Fruit fly (Drosophila melanogaster) ovary, adult (tissue): ENCODE measurements around the gene Sr-CIV.

Experiments used
- CG17801 ChIP-seq: fragments of 200-800 bp; optimal IDR thresholded peaks from 2 replicates; lab custom pipeline; 2019; ENCODE audit warnings: missing biosample characterization, mild to moderate bottlenecking, missing genetic modification characterization, moderate library complexity; ENCODE audit not compliant: partially characterized antibody

Gene Sr-CIV

DNA sequence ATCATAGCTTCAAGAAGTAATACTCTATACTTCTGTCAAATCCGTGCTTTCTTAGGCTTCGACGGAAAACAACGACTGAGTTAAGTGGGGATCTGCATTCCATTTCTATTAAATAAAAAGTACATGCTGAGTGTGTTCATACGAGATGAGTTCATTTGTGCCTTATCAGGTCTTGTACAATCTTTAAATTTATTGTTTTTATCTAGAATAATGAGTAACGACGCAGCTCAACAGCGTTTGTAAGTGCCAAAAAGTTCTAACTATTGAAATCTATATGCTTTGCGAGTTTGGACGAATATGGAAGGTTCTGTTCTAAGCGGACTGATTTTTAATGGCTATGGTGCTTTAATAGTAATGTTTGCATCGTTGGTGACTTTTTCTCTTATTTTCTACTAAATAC lies at the start of gene Sr-CIV:
Gene Sr-CIV (minus strand): TSS at position 101 of the 400 bp plus-strand sequence.
- TF ChIP-seq CG17801: no peak

DNA sequence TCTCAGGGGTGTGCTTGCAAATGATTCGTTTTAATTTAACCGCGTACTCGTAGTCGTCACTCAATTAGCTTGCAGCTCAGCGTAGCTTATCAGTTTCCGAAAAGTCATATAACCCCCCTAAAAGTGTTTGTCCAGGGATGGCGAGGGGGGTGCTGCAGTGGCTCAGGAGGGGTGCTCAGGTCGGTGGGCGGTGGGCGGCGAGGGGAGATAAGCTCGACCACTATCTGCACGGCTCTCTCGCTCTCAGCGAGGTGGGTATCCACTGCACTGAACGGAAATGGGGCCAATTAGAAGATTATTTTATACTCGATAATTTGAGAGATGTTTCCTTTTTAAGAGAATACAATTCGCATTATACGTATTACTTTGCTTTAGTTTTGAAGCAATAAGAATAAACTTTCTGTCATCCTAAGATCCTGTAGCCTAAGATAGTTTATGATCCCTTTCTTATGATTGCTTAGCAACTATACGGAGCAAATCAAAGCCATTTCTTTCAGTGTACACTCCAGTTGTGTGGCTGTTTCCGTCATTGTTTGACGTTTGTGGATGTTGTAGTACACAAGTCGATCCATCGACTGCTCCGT lies 49.4 kb upstream of the Sr-CIV start:
- no peak for TF ChIP-seq CG17801

DNA sequence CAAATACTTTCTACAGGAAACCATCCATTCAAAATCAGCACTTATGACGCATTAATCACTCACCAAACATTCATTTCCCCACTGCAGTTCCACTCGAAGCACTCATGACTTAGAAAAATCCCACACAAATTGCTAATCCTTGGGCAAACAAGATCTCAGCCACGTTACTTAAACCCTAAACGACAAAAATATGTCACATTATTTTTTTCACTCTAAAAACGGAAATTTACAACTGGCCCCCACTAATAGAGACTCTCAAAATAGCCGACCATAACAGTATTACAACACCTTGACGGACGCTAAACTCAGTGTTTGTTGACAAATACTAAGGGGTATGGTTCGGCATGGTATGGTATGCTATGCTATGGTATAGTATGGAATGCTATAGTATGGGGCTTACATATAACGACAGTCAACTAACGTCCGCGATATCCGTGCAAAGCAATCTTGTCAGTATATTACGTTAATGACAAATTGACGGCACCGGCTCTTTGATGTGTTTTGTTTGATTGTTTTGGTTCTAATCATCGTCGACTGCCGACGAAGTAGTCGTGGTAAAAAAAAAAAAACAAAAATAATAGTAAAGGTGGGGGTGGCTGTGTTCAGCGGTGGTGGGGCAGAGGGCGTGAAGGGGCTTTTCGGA lies 48.8 kb upstream of the Sr-CIV start:
- no peak for TF ChIP-seq CG17801

DNA sequence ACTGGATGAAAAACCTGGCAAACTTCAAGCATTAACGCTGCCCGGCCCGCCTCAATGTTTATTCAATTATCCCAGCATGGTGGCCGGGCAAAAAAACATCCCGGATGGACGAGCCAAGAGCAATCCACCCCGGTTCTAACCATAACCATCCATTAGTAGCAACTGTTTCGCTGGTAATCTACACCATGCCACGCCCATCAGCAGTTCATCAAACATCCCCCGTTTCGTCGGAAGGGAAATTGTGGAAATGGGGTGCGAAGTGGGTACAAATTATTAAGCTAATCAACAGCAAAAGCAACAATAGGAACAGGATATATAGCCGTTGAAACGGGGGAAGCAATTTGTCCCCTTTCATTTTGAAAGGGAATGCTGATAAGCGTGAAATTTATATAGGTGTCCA lies 47.6 kb upstream of the Sr-CIV start:
- no peak for TF ChIP-seq CG17801

DNA sequence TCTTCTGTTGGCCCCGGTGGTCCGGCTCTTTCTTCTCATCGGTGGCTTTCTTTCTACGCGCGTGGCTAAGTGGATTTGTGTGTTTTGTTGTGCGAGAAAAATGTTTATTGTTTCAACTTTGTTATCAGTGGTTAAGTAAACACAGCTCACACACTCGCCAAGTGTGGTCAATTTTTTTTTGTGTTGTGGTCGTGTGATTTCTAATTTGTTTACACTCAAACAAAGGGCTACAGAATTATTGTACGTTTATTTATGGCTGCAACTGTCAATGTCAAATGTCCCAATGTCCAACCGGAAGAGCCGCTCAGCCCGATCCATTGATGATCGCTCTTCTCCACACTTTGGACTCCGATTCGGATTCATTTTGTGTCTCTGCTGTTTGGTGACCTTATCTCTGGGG lies 46.7 kb upstream of the Sr-CIV start:
- TF ChIP-seq CG17801: no peak

DNA sequence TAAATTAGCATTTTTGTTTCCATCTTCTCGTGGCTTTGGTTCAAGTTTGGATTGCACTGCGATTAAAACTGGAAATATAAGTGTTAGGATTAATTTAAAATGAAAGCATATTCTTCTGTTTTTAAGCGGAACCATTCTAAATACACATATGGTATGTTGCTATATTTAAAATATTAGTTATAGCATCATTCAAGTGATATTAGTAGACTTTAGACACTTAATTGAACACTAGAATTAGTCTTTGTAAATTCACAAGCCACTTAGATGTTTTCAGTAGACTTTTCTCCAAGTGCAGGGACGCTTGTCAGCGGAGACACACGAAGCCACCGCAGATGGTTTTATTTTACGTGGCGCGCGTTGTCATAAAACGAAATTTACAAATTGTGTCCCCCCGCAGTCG lies 46.0 kb upstream of the Sr-CIV start:
- no peak for TF ChIP-seq CG17801

DNA sequence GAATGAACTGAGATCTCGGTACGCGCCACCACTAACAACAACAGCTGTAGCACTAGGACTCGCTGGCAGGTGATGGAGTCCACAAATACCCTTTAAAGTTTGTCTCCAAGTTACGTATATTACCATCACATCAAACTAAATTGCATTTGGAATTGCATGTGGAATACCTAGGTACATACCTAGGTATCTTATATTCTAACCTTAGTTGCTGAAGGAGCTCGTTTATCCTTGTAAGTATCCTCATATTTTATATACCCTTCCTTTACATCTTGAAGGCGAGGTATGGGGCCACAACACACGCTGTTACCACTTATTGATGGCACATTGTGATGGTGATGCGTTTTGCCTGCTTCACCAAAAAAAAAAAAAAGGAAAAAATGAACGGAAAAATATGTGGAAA lies 43.5 kb upstream of the Sr-CIV start:
- no peak for TF ChIP-seq CG17801

DNA sequence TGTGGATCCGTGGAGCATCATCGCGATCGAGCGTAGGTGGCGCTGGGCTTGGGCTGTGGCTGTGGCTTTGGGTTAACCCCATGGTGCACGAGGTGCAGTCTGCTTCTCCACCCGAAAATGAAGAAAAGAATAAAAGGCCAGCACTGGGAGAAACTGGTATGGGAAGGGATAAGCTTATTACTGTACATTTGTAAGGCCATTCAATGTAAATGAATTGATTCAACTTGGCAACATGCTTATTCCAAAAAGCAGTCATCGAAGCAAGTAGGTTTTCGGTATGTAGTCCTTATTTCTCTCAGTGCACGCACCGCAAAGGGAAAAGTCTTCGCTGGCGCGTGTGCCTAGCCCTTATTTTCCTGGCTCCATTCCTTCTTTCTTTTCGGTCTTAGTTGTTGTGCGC lies 42.7 kb upstream of the Sr-CIV start:
- no peak for TF ChIP-seq CG17801

DNA sequence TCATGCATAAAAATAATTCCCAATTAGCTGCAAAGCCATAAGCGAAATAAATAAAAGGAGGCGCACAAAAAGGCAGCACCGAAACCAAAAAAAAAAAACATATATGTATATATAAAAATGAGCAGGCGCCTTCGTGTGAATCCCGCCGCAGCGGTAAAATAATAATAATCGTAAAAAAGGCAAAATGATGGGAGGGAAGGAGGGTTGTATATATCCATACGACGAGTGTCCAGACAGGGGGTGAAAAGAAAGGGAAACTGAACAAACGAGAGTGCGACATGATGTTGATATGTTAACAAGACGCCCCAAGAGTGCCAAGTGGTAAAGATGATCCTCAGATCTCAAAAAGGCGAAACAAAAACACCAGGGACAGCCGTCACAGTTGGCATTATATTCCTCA lies 40.7 kb upstream of the Sr-CIV start:
- TF ChIP-seq CG17801: no peak

DNA sequence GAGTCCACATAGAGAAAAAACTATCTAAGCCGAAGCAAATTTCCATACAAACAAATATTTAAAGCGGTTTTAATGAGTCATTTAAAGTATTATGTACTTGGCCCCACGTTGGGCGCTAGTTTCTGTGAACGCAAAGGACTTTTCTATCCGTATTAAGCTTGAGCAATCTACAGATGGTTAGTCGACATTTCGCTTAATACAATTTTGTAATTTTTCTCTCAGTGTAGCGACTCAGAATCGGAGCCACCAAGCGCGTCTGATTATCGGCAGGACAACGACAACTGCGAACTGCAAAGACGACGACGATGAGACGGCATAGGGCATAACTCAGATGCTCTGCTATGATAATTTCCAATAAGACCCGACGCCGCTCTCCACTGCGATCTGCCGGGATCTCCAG lies 38.6 kb upstream of the Sr-CIV start:
- TF ChIP-seq CG17801: no peak

DNA sequence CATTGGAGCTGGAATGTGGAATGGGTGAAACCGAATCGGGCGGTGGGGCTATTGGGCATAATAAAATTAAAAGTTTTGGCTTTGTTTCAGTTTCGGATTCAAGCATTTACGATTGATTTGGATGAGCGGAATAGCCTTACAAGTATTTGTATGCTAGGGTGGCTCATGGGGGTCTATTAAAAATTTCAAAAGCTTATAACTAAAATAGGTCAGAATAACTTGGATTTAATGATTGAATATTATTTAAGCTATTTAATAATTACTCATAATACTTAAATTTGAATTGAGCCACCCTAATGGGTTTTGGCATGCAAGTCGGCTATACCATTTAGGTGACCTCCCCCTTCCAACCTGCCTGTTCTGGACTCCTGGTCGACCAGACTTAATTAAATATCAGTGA lies 35.8 kb upstream of the Sr-CIV start:
- no peak for TF ChIP-seq CG17801

DNA sequence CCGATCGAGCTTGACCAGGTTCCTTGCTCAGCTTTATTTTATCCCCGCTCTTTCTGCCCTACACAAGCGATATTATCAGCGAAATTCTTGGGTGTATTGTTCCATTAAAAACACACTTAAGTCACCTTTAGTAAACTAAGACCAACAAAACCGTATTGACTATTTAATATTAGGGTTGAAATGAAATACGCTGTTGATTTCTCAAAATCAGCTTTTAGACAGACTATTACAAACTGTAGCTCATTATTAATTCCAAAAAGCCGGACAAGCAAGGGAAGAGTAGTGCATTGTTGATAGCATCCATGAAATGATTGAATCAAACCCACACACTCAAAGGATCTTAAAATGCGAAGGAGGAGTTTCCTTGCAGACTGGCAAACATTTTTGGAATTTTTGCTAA lies 34.4 kb upstream of the Sr-CIV start:
- no peak for TF ChIP-seq CG17801

DNA sequence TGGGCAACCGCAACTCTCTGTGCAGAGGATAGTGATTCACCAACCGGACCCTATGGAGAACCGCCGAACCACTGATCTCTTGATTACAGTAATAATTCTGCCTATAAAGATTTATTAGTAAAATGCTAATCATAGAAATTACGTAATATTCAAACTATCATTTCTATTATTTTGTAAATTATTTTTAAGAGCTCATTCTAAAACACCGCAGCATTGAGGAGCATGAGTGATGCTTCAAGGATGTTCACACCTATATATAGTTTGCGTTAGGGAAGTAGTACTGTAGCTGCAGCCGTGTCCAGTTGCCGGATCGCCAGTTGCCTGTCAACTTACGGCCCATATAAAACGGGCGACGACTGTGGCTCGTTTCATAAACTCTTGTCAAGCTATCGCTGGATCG lies 33.6 kb upstream of the Sr-CIV start:
- no peak for TF ChIP-seq CG17801

DNA sequence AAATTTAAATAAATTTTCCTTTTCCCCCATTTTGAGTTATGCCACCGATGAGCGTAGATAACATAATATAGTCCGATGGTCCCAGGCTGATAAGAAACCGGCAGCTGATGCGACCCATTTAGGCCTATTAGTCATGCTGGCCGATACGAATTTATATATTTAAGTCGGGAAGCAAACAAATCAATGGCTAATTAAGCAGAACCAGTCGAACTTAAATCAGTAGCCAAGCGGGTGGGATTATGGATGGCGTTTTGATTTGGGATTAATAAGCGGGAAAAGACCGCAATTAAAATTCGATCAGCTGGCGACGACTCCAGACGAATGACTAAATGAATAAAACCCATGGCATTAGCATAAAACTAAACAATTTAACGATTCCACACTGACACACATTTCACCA lies 33.1 kb upstream of the Sr-CIV start:
- no peak for TF ChIP-seq CG17801

DNA sequence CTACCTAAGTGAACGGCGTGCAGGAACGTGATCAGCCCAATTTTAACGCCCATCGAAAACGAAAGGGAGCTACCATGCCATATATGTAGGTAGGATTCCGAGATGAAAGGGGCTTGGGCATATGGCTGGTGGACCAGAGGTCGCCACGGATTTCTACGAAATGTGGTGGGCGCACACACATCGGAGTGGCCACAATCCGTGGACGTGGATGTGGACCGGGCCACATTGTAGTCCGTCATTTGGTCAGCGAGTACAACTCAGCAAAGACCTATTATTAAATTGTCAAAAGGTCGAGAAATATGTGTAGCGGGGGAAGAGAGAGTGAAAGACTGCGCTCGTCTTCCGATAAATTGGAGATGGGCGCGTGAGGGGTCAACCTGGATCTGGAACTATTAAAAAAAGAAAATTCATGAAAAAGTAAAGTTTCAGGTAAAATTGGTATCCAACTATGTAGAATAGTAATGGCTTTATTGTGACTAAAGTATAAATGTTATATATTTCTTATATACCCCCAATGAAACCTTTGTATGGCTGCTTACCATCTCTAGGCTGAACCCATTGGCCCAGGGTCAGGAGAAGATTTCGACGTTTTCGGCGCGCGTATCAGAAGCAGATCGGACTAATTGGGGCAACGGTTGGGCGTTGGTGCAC lies 31.7 kb upstream of the Sr-CIV start:
- TF ChIP-seq CG17801: no peak

DNA sequence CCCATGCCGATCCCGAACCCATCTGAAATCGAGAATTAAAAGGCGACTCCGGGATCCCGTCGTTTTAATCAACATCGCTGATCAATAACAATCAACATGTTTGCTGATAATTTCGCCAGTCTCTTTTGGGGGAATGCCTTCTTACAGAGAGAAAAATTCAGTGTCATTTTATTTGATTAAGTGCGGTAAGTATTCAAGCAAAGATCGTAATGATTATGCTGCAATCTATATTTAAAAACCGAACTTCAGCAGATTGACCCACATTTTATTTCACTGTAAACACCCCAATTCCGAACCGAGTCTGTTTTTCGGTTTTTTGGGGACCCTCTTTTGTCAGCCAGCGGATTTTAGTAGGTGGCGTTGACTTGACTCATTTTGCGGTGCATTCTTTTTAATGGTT lies 30.0 kb upstream of the Sr-CIV start:
- TF ChIP-seq CG17801: no peak

DNA sequence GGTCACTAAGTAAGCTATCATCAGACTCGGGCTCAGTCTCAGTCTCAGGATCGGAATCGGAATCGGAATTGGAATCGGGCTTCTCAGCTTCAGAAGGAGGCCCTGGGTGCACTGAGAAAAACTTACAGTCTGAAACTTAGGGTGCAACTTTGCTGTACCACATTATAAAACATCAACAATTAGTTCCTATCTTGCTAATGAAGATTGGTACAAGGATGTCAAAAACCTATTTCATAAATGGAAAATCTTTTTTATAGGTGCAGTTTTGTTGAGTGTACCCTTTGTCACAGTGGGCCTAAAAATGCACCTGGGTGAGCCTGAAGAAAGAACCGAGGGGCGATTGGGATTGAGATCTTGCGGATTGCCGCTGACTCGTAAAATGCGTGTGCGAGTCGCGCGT lies 28.9 kb upstream of the Sr-CIV start:
- TF ChIP-seq CG17801: no peak

DNA sequence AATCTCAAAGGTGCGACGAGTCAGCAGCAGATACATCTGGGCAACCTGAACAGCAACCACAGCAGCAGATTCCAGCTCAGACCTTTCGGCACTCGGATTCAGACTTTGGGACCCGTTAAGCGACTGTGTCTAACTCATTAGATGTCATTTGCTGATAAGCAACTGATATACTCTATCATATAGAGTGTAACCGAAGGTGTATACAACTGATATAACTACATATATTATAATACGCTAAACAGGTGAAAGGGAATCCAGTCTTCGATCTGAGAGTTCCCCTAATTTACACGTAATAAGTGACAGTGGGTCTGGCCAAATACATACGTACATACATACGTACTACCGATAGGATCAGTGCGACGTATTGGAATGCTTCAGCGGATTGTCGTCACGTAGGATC lies 26.7 kb upstream of the Sr-CIV start:
- no peak for TF ChIP-seq CG17801
